Worm (Caenorhabditis elegans) whole organism, L1 larva: ENCODE measurements around the gene C41G11.1.

Experiments
- ama-1 ChIP-seq: fragments of 150-350 bp; optimal IDR thresholded peaks from 2 replicates; lab custom pipeline; 2014
- fkh-10 ChIP-seq: sonication (generic microtip); optimal IDR thresholded peaks from 2 replicates; lab custom pipeline; 2017; ENCODE audit warnings: missing biosample characterization, missing genetic modification reagents, missing genetic modification characterization
- mab-9 ChIP-seq: fragments of 200-800 bp; sonication (Bioruptor generic); IDR thresholded peaks from 2 replicates; pipeline ENCODE4 v1.3.6; 2022; ENCODE audit warnings: missing genetic modification reagents, missing genetic modification characterization, missing compliant biosample characterization
- nhr-11 ChIP-seq: fragments of 150-350 bp; optimal IDR thresholded peaks from 2 replicates; lab custom pipeline; 2014; ENCODE audit warnings: missing biosample characterization, missing genetic modification characterization
- sup-37 ChIP-seq: fragments of 200-800 bp; sonication (Bioruptor generic); optimal IDR thresholded peaks from 2 replicates; lab custom pipeline; 2018; ENCODE audit warnings: mild to moderate bottlenecking, missing genetic modification characterization, missing compliant biosample characterization

- TF ChIP-seq ama-1 (no peak), sup-37 (GFP tag; lab: Kevin White, UChicago) (no peak), fkh-10 (no peak), nhr-11 (tag; lab: Kevin White, UChicago) (no peak), mab-9 (GFP tag; lab: Robert Waterston, UW) (no peak)
These were observed 43.3 kb upstream of the C41G11.1 start, which contains the start of gene tag-294 for ce11 chrX:5763292-5763691.
